Fruit fly (Drosophila melanogaster) whole organism, prepupa: ENCODE data around the gene GATAe.

Experiments used
- Blimp-1 ChIP-seq: fragments of 200-800 bp; sonication (Bioruptor generic); optimal IDR thresholded peaks from 3 replicates; lab custom pipeline; 2017; ENCODE audit warnings: missing biosample characterization, missing genetic modification characterization, mild to moderate bottlenecking, moderate library complexity, missing genetic modification reagents
- CG10631 ChIP-seq: fragments of 200-800 bp; sonication (Bioruptor generic); optimal IDR thresholded peaks from 2 replicates; lab custom pipeline; 2016; ENCODE audit warnings: missing biosample characterization, missing genetic modification characterization
- CG10669 ChIP-seq: fragments of 200-800 bp; sonication (Bioruptor generic); optimal IDR thresholded peaks from 3 replicates; lab custom pipeline; 2018; ENCODE audit warnings: missing biosample characterization, mild to moderate bottlenecking, missing genetic modification characterization, moderate library complexity
- CG11294 ChIP-seq: fragments of 200-800 bp; sonication (Bioruptor generic); IDR thresholded peaks from 2 replicates; pipeline ENCODE4 v1.3.6; 2022; ENCODE audit warnings: missing biosample characterization, missing genetic modification characterization
- CG11762 ChIP-seq: fragments of 200-800 bp; sonication (Bioruptor generic); optimal IDR thresholded peaks from 3 replicates; lab custom pipeline; 2016; ENCODE audit warnings: missing biosample characterization, missing genetic modification characterization; ENCODE audit not compliant: insufficient read depth
- CG1621 ChIP-seq: fragments of 200-800 bp; sonication (Bioruptor generic); optimal IDR thresholded peaks from 3 replicates; lab custom pipeline; 2018; ENCODE audit warnings: missing biosample characterization, mild to moderate bottlenecking, missing genetic modification characterization
- CG16779 ChIP-seq: fragments of 200-800 bp; sonication (Bioruptor generic); optimal IDR thresholded peaks from 3 replicates; lab custom pipeline; 2017; ENCODE audit warnings: missing biosample characterization, mild to moderate bottlenecking, missing genetic modification characterization
- CG3032 ChIP-seq: fragments of 200-800 bp; optimal IDR thresholded peaks from 2 replicates; lab custom pipeline; 2019; ENCODE audit warnings: missing biosample characterization, mild to moderate bottlenecking, missing genetic modification characterization, moderate library complexity
- CG34406 ChIP-seq: fragments of 200-800 bp; sonication (Bioruptor generic); optimal IDR thresholded peaks from 3 replicates; lab custom pipeline; 2016; ENCODE audit warnings: missing biosample characterization, missing genetic modification characterization
- CG3919 ChIP-seq: fragments of 200-800 bp; sonication (Bioruptor generic); optimal IDR thresholded peaks from 3 replicates; lab custom pipeline; 2016; ENCODE audit warnings: missing biosample characterization, missing genetic modification characterization
- CG4318 ChIP-seq: fragments of 200-800 bp; sonication (Bioruptor generic); optimal IDR thresholded peaks from 3 replicates; lab custom pipeline; 2017; ENCODE audit warnings: missing biosample characterization, mild to moderate bottlenecking, missing genetic modification characterization
- CG6163 ChIP-seq: fragments of 200-800 bp; sonication (Bioruptor generic); IDR thresholded peaks from 3 replicates; pipeline ENCODE4 v1.3.6; 2022; ENCODE audit warnings: missing biosample characterization, missing genetic modification characterization
- CG6276 ChIP-seq: fragments of 200-800 bp; sonication (Bioruptor generic); optimal IDR thresholded peaks from 2 replicates; lab custom pipeline; 2017; ENCODE audit warnings: missing biosample characterization, mild to moderate bottlenecking, missing genetic modification characterization
- CG6792 ChIP-seq: fragments of 200-800 bp; sonication (Bioruptor generic); optimal IDR thresholded peaks from 3 replicates; lab custom pipeline; 2016; ENCODE audit warnings: missing biosample characterization, missing genetic modification characterization
- CG6808 ChIP-seq: fragments of 200-800 bp; sonication (Bioruptor generic); optimal IDR thresholded peaks from 3 replicates; lab custom pipeline; 2017; ENCODE audit warnings: missing biosample characterization, missing genetic modification characterization, mild to moderate bottlenecking, moderate library complexity, missing genetic modification reagents
- CG6854 ChIP-seq: fragments of 200-800 bp; sonication (Bioruptor generic); optimal IDR thresholded peaks from 2 replicates; lab custom pipeline; 2017; ENCODE audit warnings: missing biosample characterization, mild to moderate bottlenecking, missing genetic modification characterization
- CG8119 ChIP-seq: fragments of 200-800 bp; sonication (Bioruptor generic); IDR thresholded peaks from 3 replicates; pipeline ENCODE4 v1.3.6; 2022; ENCODE audit warnings: missing biosample characterization, missing genetic modification characterization
- CG8319 ChIP-seq: fragments of 200-800 bp; sonication (Bioruptor generic); optimal IDR thresholded peaks from 3 replicates; lab custom pipeline; 2016; ENCODE audit warnings: missing biosample characterization, missing genetic modification characterization
- CG9139 ChIP-seq: fragments of 200-800 bp; sonication (Bioruptor generic); optimal IDR thresholded peaks from 3 replicates; lab custom pipeline; 2017; ENCODE audit warnings: missing biosample characterization, mild to moderate bottlenecking, missing genetic modification characterization
- Eip75B ChIP-seq: fragments of 200-800 bp; sonication (Bioruptor generic); optimal IDR thresholded peaks from 3 replicates; lab custom pipeline; 2016; ENCODE audit warnings: missing biosample characterization, missing genetic modification characterization
- Eip78C ChIP-seq: fragments of 200-800 bp; sonication (Bioruptor generic); peaks from one replicate; lab custom pipeline; 2016; ENCODE audit warnings: missing biosample characterization, missing genetic modification characterization
- Eip93F ChIP-seq: fragments of 200-800 bp; sonication (Bioruptor generic); optimal IDR thresholded peaks from 2 replicates; lab custom pipeline; 2016; ENCODE audit warnings: missing biosample characterization, mild to moderate bottlenecking, missing genetic modification characterization
- Ets21C ChIP-seq: fragments of 200-800 bp; sonication (Bioruptor generic); optimal IDR thresholded peaks from 3 replicates; lab custom pipeline; 2016; ENCODE audit warnings: missing biosample characterization, missing genetic modification characterization
- Ets96B ChIP-seq: fragments of 200-800 bp; optimal IDR thresholded peaks from 2 replicates; lab custom pipeline; 2019; ENCODE audit warnings: missing biosample characterization, mild to moderate bottlenecking, missing genetic modification characterization, moderate library complexity
- Gug ChIP-seq: fragments of 200-800 bp; sonication (Bioruptor generic); IDR thresholded peaks from 2 replicates; pipeline ENCODE4 v1.3.6; 2022; ENCODE audit warnings: missing biosample characterization, missing genetic modification characterization
- Hr39 ChIP-seq: fragments of 200-800 bp; sonication (Bioruptor generic); optimal IDR thresholded peaks from 2 replicates; lab custom pipeline; 2016; ENCODE audit warnings: missing biosample characterization, missing genetic modification characterization
- Hr4 ChIP-seq: fragments of 200-800 bp; sonication (Bioruptor generic); optimal IDR thresholded peaks from 3 replicates; lab custom pipeline; 2016; ENCODE audit warnings: missing biosample characterization, missing genetic modification characterization
- OdsH ChIP-seq: fragments of 200-800 bp; sonication (Bioruptor generic); optimal IDR thresholded peaks from 3 replicates; lab custom pipeline; 2016; ENCODE audit warnings: missing biosample characterization, missing genetic modification characterization
- Smox ChIP-seq: fragments of 200-800 bp; sonication (Bioruptor generic); optimal IDR thresholded peaks from 3 replicates; lab custom pipeline; 2016; ENCODE audit warnings: missing biosample characterization, missing genetic modification characterization
- Sox102F ChIP-seq: fragments of 200-800 bp; sonication (Bioruptor generic); optimal IDR thresholded peaks from 2 replicates; lab custom pipeline; 2016; ENCODE audit warnings: missing biosample characterization, mild to moderate bottlenecking, missing genetic modification characterization
- Sox14 ChIP-seq: fragments of 200-800 bp; sonication (Bioruptor generic); optimal IDR thresholded peaks from 3 replicates; lab custom pipeline; 2016; ENCODE audit warnings: missing biosample characterization, missing genetic modification characterization
- acj6 ChIP-seq: fragments of 200-800 bp; sonication (Bioruptor generic); optimal IDR thresholded peaks from 3 replicates; lab custom pipeline; 2016; ENCODE audit warnings: missing biosample characterization, missing genetic modification characterization
- dac ChIP-seq: fragments of 200-800 bp; sonication (Bioruptor generic); optimal IDR thresholded peaks from 2 replicates; lab custom pipeline; 2017; ENCODE audit warnings: missing biosample characterization, mild to moderate bottlenecking, missing genetic modification characterization
- eg ChIP-seq: fragments of 200-800 bp; sonication (Bioruptor generic); IDR thresholded peaks from 3 replicates; pipeline ENCODE4 v1.3.6; 2022; ENCODE audit warnings: missing biosample characterization, missing genetic modification characterization
- esn ChIP-seq: fragments of 200-800 bp; sonication (Bioruptor generic); optimal IDR thresholded peaks from 2 replicates; lab custom pipeline; 2016; ENCODE audit warnings: missing biosample characterization, mild to moderate bottlenecking, missing genetic modification characterization, moderate library complexity
- fd59A ChIP-seq: fragments of 200-800 bp; sonication (Bioruptor generic); optimal IDR thresholded peaks from 2 replicates; lab custom pipeline; 2017; ENCODE audit warnings: missing biosample characterization, mild to moderate bottlenecking, missing genetic modification characterization, missing genetic modification reagents
- fd85E ChIP-seq: fragments of 200-800 bp; sonication (Bioruptor generic); optimal IDR thresholded peaks from 3 replicates; lab custom pipeline; 2016; ENCODE audit warnings: missing biosample characterization, missing genetic modification characterization
- fkh ChIP-seq: fragments of 200-800 bp; sonication (Bioruptor generic); optimal IDR thresholded peaks from 3 replicates; lab custom pipeline; 2017; ENCODE audit warnings: missing biosample characterization, mild to moderate bottlenecking, missing genetic modification characterization, moderate library complexity
- lz ChIP-seq: fragments of 200-800 bp; sonication (Bioruptor generic); optimal IDR thresholded peaks from 3 replicates; lab custom pipeline; 2016; ENCODE audit warnings: missing biosample characterization, missing genetic modification characterization
- net ChIP-seq: fragments of 200-800 bp; sonication (Bioruptor generic); optimal IDR thresholded peaks from 3 replicates; lab custom pipeline; 2016; ENCODE audit warnings: missing biosample characterization, missing genetic modification characterization
- pdm3 ChIP-seq: fragments of 200-800 bp; sonication (Bioruptor generic); optimal IDR thresholded peaks from 3 replicates; lab custom pipeline; 2016; ENCODE audit warnings: missing biosample characterization, missing genetic modification characterization
- salr ChIP-seq, 2 experiments: fragments of 200-800 bp; sonication (Bioruptor generic); optimal IDR thresholded peaks; 3 replicates each; lab custom pipeline; 2016 to 2018; ENCODE audit warnings: missing biosample characterization in 2 of 2, missing genetic modification characterization in 2 of 2, mild to moderate bottlenecking in 1 of 2
- svp ChIP-seq: fragments of 200-800 bp; sonication (Bioruptor generic); peaks from one replicate; lab custom pipeline; 2016; ENCODE audit warnings: missing biosample characterization, missing genetic modification characterization
- topi ChIP-seq: fragments of 200-800 bp; sonication (Bioruptor generic); optimal IDR thresholded peaks from 3 replicates; lab custom pipeline; 2016; ENCODE audit warnings: missing biosample characterization, missing genetic modification characterization
- vri ChIP-seq: fragments of 200-800 bp; sonication (Bioruptor generic); optimal IDR thresholded peaks from 3 replicates; lab custom pipeline; 2016; ENCODE audit warnings: missing biosample characterization, mild to moderate bottlenecking, missing genetic modification characterization

Gene GATAe

dm6 chr3R:16042900-16043548, 34.1 kb downstream of the GATAe start, which contains the start of gene Jhbp4 (continued):
- TF ChIP-seq acj6 (GFP tag; lab: Kevin White, UChicago) (peak; percentile 29), pdm3 (GFP tag; lab: Kevin White, UChicago) (peak; percentile 29), Ets96B (peak; percentile 20), CG8119 (GFP tag; lab: Robert Waterston, UW) (no peak), Eip93F (GFP tag; lab: Kevin White, UChicago) (no peak), CG6792 (GFP tag; lab: Kevin White, UChicago) (peak; percentile 11), Smox (GFP tag; lab: Kevin White, UChicago) (no peak), CG6276 (GFP tag; lab: Kevin White, UChicago) (peak; percentile 45), vri (GFP tag; lab: Kevin White, UChicago) (no peak), CG8319 (no peak), CG11294 (GFP tag; lab: Robert Waterston, UW) (no peak), CG10669 (GFP tag; lab: Kevin White, UChicago) (no peak), CG9139 (GFP tag; lab: Kevin White, UChicago) (no peak), CG1621 (tag; lab: Kevin White, UChicago) (no peak), Eip75B (peak; percentile 28), CG3032 (peak; percentile 43), lz (GFP tag; lab: Kevin White, UChicago) (peak; percentile 35), CG6163 (0 out of 3 replicates have a peak, but pooled peaks have one; percentile 12), esn (GFP tag; lab: Kevin White, UChicago) (peak; percentile 2), net (GFP tag; lab: Kevin White, UChicago) (peak; percentile 25), topi (GFP tag; lab: Kevin White, UChicago) (no peak), CG34406 (GFP tag; lab: Kevin White, UChicago) (no peak)

- TF ChIP-seq CG11294 (GFP tag; lab: Robert Waterston, UW) (no peak), CG6854 (GFP tag; lab: Kevin White, UChicago) (no peak), CG8119 (GFP tag; lab: Robert Waterston, UW) (no peak), svp (GFP tag; lab: Kevin White, UChicago) (no peak), acj6 (GFP tag; lab: Kevin White, UChicago) (no peak), Smox (GFP tag; lab: Kevin White, UChicago) (no peak), dac (no peak), Blimp-1 (GFP tag; lab: Kevin White, UChicago) (no peak)
- TF ChIP-seq, all 60 proteins: peak for 0
Observed at dm6 chr3R:16046030-16046429, 37.1 kb downstream of the GATAe start, which contains the start of gene Jhbp5. TSS of gene Jhbp5 (minus strand) at chr3R:16046130.

- TF ChIP-seq CG6808 (GFP tag; lab: Kevin White, UChicago) (no peak), fd59A (GFP tag; lab: Kevin White, UChicago) (no peak), Eip93F (GFP tag; lab: Kevin White, UChicago) (no peak), topi (GFP tag; lab: Kevin White, UChicago) (peak; percentile 49), CG10669 (GFP tag; lab: Kevin White, UChicago) (no peak), CG34406 (GFP tag; lab: Kevin White, UChicago) (no peak), Ets21C (GFP tag; lab: Kevin White, UChicago) (no peak), fkh (peak; percentile 69), CG16779 (no peak), CG11762 (GFP tag; lab: Kevin White, UChicago) (no peak), dac (no peak), Sox102F (GFP tag; lab: Kevin White, UChicago) (peak; percentile 30), eg (GFP tag; lab: Robert Waterston, UW) (0 out of 3 replicates have a peak, but pooled peaks have one; percentile 23), CG8119 (GFP tag; lab: Robert Waterston, UW) (no peak), CG1621 (tag; lab: Kevin White, UChicago) (peak; percentile 7), CG10631 (GFP tag; lab: Kevin White, UChicago) (peak; percentile 45), svp (GFP tag; lab: Kevin White, UChicago) (no peak), CG3032 (peak; percentile 60), Gug (GFP tag; lab: Robert Waterston, UW) (no peak), CG4318 (GFP tag; lab: Kevin White, UChicago) (no peak), CG6276 (GFP tag; lab: Kevin White, UChicago) (no peak), esn (GFP tag; lab: Kevin White, UChicago) (peak; percentile 60), CG11294 (GFP tag; lab: Robert Waterston, UW) (no peak), CG3919 (GFP tag; lab: Kevin White, UChicago) (peak; percentile 34), salr (GFP tag; optimal IDR thresholded peaks at IDR 0.05; lab: Kevin White, UChicago) (no peak), Eip78C (GFP tag; lab: Kevin White, UChicago) (peak; percentile 73), Hr39 (GFP tag; lab: Kevin White, UChicago) (peak; percentile 45), fd85E (GFP tag; lab: Kevin White, UChicago) (no peak), Hr4 (GFP tag; lab: Kevin White, UChicago) (no peak), OdsH (GFP tag; lab: Kevin White, UChicago) (no peak), pdm3 (GFP tag; lab: Kevin White, UChicago) (no peak), Sox14 (GFP tag; lab: Kevin White, UChicago) (peak; percentile 36)
Observed at dm6 chr3R:16049369-16049768, 40.5 kb downstream of the GATAe start, which contains the start of the genes IKKbeta and CG5013. TSS of gene IKKbeta (minus strand) at chr3R:16049421. TSS of gene CG5013 (plus strand) at chr3R:16049670.
